Worm (Caenorhabditis elegans): ENCODE results near the gene T24B8.3.

Gene T24B8.3

ce11 chrII:9060332-9060840 lies 551 bp downstream of the T24B8.3 start (continued):
- TF ChIP-seq ama-1 (optimal IDR thresholded peaks at IDR 0.05) (no peak), vab-7 (GFP tag; IDR thresholded peaks at IDR 0.05) (no peak; the same call in 1 of the 2 replicates), set-16 (GFP tag; IDR thresholded peaks at IDR 0.05) (peak; percentile 97), nhr-11 (tag; optimal IDR thresholded peaks at IDR 0.05) (peak; percentile 95), F10B5.3 (tag; optimal IDR thresholded peaks at IDR 0.05) (no peak), mep-1 (tag; optimal IDR thresholded peaks at IDR 0.05) (peak; percentile 97), tra-1 (GFP tag; IDR thresholded peaks at IDR 0.05) (peak; percentile 70), dmd-9 (GFP tag; IDR thresholded peaks at IDR 0.05) (0 out of 2 replicates have a peak, but pooled peaks have one; percentile 48), madf-9 (GFP tag; conservative IDR thresholded peaks at IDR 0.05) (peak; percentile 60; the same call in 1 of the 2 replicates), daf-12 (tag; optimal IDR thresholded peaks at IDR 0.05) (no peak), daf-16 (GFP tag; optimal IDR thresholded peaks at IDR 0.05) (peak in 1 of 2 experiments; percentile 81), daf-16 (tag; optimal IDR thresholded peaks at IDR 0.05) (peak; percentile 88), lin-38 (GFP tag; IDR thresholded peaks at IDR 0.05) (peak; percentile 83), lin-29 (GFP tag; IDR thresholded peaks at IDR 0.05) (no peak)

DNA sequence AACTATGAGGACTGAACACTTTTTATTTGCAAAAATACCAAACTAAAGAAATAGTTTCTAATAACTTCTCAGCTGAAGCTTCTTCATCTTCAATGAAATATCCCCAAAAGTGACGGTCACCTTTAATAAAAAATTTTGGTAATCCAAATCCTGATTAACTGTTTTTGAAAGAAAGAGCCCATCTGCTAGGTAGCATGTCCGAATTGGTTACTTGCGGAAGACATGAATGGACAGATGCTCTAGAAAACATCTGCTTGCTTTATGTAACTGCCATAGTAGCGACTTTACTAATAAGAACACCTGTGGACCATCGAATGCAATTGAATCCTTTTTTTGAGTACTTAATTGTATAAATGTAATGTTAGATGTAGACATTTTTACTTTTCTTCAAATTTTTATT lies 1.9 kb downstream of the T24B8.3 start:
- TF ChIP-seq nhr-11 (tag; optimal IDR thresholded peaks at IDR 0.05) (no peak), zag-1 (tag; optimal IDR thresholded peaks at IDR 0.05) (no peak), pqm-1 (tag; optimal IDR thresholded peaks at IDR 0.05) (no peak), snpc-1.2 (GFP tag; IDR thresholded peaks at IDR 0.05) (no peak), unc-130 (GFP tag; optimal IDR thresholded peaks at IDR 0.05) (no peak), lin-15B (tag; optimal IDR thresholded peaks at IDR 0.05) (no peak), nhr-41 (GFP tag; IDR thresholded peaks at IDR 0.05) (no peak), skn-1 (tag; optimal IDR thresholded peaks at IDR 0.05) (no peak), lin-1 (GFP tag; IDR thresholded peaks at IDR 0.05) (no peak), ceh-62 (tag; optimal IDR thresholded peaks at IDR 0.05) (no peak), lim-7 (GFP tag; IDR thresholded peaks at IDR 0.05) (no peak), rbr-2 (tag; optimal IDR thresholded peaks at IDR 0.05) (no peak), ceh-82 (tag; optimal IDR thresholded peaks at IDR 0.05) (no peak), lin-29 (GFP tag; IDR thresholded peaks at IDR 0.05) (no peak), R02D3.7 (tag; optimal IDR thresholded peaks at IDR 0.05) (no peak), pha-4 (GFP tag; IDR thresholded peaks at IDR 0.05) (no peak), pha-4 (tag; optimal IDR thresholded peaks at IDR 0.05) (no peak), mxl-2 (GFP tag; conservative IDR thresholded peaks at IDR 0.05) (no peak), mes-2 (tag; optimal IDR thresholded peaks at IDR 0.05; ENCODE audit: poor library complexity, severe bottlenecking) (no peak)

ce11 chrII:9057035-9057668 lies 3.8 kb downstream of the T24B8.3 start, which contains the start of gene rpl-32:
Gene rpl-32, minus strand, starts transcription at chrII:9057085.
- TF ChIP-seq lin-38 (GFP tag; IDR thresholded peaks at IDR 0.05): peak; percentile 97
- 0 out of 2 replicates have a peak, but pooled peaks have one; percentile 17 for TF ChIP-seq daf-19 (GFP tag; conservative IDR thresholded peaks at IDR 0.05)
- TF ChIP-seq aha-1 (tag): peak; percentile 78
- peak; percentile 51 for TF ChIP-seq hmg-1.1 (GFP tag; IDR thresholded peaks at IDR 0.05)
- peak; percentile 6 to 90 for TF ChIP-seq lsy-2 (tag; optimal IDR thresholded peaks at IDR 0.05)
- TF ChIP-seq zfp-2 (tag; optimal IDR thresholded peaks at IDR 0.05): no peak
- peak; percentile 81 for TF ChIP-seq nhr-6 (tag; optimal IDR thresholded peaks at IDR 0.05)
- TF ChIP-seq dmd-6 (GFP tag; IDR thresholded peaks at IDR 0.05): peak; percentile 50
- TF ChIP-seq zip-2 (tag; optimal IDR thresholded peaks at IDR 0.05): no peak
- TF ChIP-seq mep-1 (tag; optimal IDR thresholded peaks at IDR 0.05): peak; percentile 84
- peak; percentile 94 for TF ChIP-seq nhr-77 (tag; optimal IDR thresholded peaks at IDR 0.05)
- 0 out of 2 replicates have a peak, but pooled peaks have one; percentile 26 for TF ChIP-seq pha-4 (GFP tag; IDR thresholded peaks at IDR 0.05)
- TF ChIP-seq pha-4 (tag; optimal IDR thresholded peaks at IDR 0.05): peak; percentile 71
- peak; percentile 14 for TF ChIP-seq fkh-10 (GFP tag; optimal IDR thresholded peaks at IDR 0.05)
- peak; percentile 17 for TF ChIP-seq ama-1 (optimal IDR thresholded peaks at IDR 0.05)
- TF ChIP-seq T20F7.1 (GFP tag; optimal IDR thresholded peaks at IDR 0.05): peak; percentile 82
- TF ChIP-seq hif-1 (tag; optimal IDR thresholded peaks at IDR 0.05): peak in 1 of 2 experiments; percentile 70
- no peak for TF ChIP-seq nhr-111 (GFP tag; optimal IDR thresholded peaks at IDR 0.05)
- TF ChIP-seq lin-13 (GFP tag; optimal IDR thresholded peaks at IDR 0.05): peak; percentile 70
- no peak for TF ChIP-seq attf-4 (tag; optimal IDR thresholded peaks at IDR 0.05)
- peak; percentile 33 for TF ChIP-seq nhr-25 (tag; optimal IDR thresholded peaks at IDR 0.05; ENCODE audit: borderline replicate concordance, insufficient read depth)
- TF ChIP-seq egl-43 (GFP tag; IDR thresholded peaks at IDR 0.05): no peak
- no peak for TF ChIP-seq nhr-42 (GFP tag; IDR thresholded peaks at IDR 0.05)
